Worm (Caenorhabditis elegans) whole organism, L4 larva: ENCODE measurements around the gene ttr-37.

ENCODE experiments used
- F10B5.3 ChIP-seq: sonication (generic microtip); optimal IDR thresholded peaks from 2 replicates; lab custom pipeline; 2016; ENCODE audit warnings: mild to moderate bottlenecking, missing genetic modification characterization, missing compliant biosample characterization
- F26F4.8 ChIP-seq: fragments of 200-800 bp; sonication (Bioruptor generic); conservative IDR thresholded peaks from 2 replicates; pipeline ENCODE4 v1.3.6; 2022; ENCODE audit warnings: missing genetic modification characterization, missing compliant biosample characterization
- F49E8.2 ChIP-seq: sonication (generic microtip); optimal IDR thresholded peaks from 2 replicates; lab custom pipeline; 2016; ENCODE audit warnings: missing compliant biosample characterization, mild to moderate bottlenecking, missing genetic modification characterization, borderline replicate concordance
- T26A8.4 ChIP-seq: fragments of 200-800 bp; sonication (Bioruptor generic); IDR thresholded peaks from 2 replicates; pipeline ENCODE4 v1.3.6; 2022; ENCODE audit warnings: missing genetic modification characterization, missing compliant biosample characterization
- Y105C5A.15 ChIP-seq: fragments of 200-800 bp; sonication (Bioruptor generic); IDR thresholded peaks from 2 replicates; pipeline ENCODE4 v1.3.6; 2022; ENCODE audit warnings: missing genetic modification characterization, missing compliant biosample characterization
- Y48G9A.11 ChIP-seq: fragments of 200-800 bp; sonication (Bioruptor generic); IDR thresholded peaks from 2 replicates; pipeline ENCODE4 v1.3.6; 2022; ENCODE audit warnings: missing genetic modification reagents, missing genetic modification characterization, missing compliant biosample characterization
- Y75B8A.6 ChIP-seq: fragments of 200-800 bp; sonication (Bioruptor generic); IDR thresholded peaks from 2 replicates; pipeline ENCODE4 v1.3.6; 2022; ENCODE audit warnings: missing genetic modification reagents, missing genetic modification characterization, missing compliant biosample characterization
- ZK546.5 ChIP-seq, 2 experiments: sonication (generic microtip); optimal IDR thresholded peaks; 2 replicates each; lab custom pipeline; 2017; ENCODE audit warnings: missing biosample characterization in 2 of 2, missing genetic modification characterization in 2 of 2
- aha-1 ChIP-seq: fragments of 150-350 bp; peaks from one replicate; lab custom pipeline; 2014; ENCODE audit warnings: missing biosample characterization, missing genetic modification characterization
- ama-1 ChIP-seq: fragments of 150-350 bp; optimal IDR thresholded peaks from 2 replicates; lab custom pipeline; 2014; ENCODE audit warnings: inconsistent platforms, mixed read lengths
- daf-16 ChIP-seq, 3 experiments: sonication (generic microtip); optimal IDR thresholded peaks; 2 replicates each; lab custom pipeline; 2016 to 2017; ENCODE audit warnings: missing genetic modification characterization in 3 of 3, missing genetic modification reagents in 3 of 3, mild to moderate bottlenecking in 2 of 3, missing compliant biosample characterization in 2 of 3, missing biosample characterization in 1 of 3, moderate library complexity in 1 of 3
- daf-19 ChIP-seq: fragments of 200-800 bp; sonication (Bioruptor generic); conservative IDR thresholded peaks from 2 replicates; pipeline ENCODE4 v1.3.6; 2022; ENCODE audit warnings: missing genetic modification characterization, missing compliant biosample characterization
- dmd-6 ChIP-seq: fragments of 200-800 bp; sonication (Bioruptor generic); IDR thresholded peaks from 2 replicates; pipeline ENCODE4 v1.3.6; 2022; ENCODE audit warnings: missing genetic modification reagents, missing genetic modification characterization, missing compliant biosample characterization
- dmd-8 ChIP-seq: fragments of 200-800 bp; sonication (Bioruptor generic); IDR thresholded peaks from 2 replicates; pipeline ENCODE4 v1.3.6; 2022; ENCODE audit warnings: missing genetic modification characterization, missing compliant biosample characterization
- dpl-1 ChIP-seq: fragments of 150-350 bp; optimal IDR thresholded peaks from 2 replicates; lab custom pipeline; 2014; ENCODE audit warnings: missing biosample characterization, missing genetic modification reagents, missing genetic modification characterization
- egl-43 ChIP-seq: fragments of 200-800 bp; sonication (Bioruptor generic); IDR thresholded peaks from 2 replicates; pipeline ENCODE4 v1.3.6; 2022; ENCODE audit warnings: missing genetic modification reagents, missing genetic modification characterization, missing compliant biosample characterization
- fkh-10 ChIP-seq: fragments of 150-350 bp; optimal IDR thresholded peaks from 2 replicates; lab custom pipeline; 2014; ENCODE audit warnings: missing biosample characterization, missing genetic modification reagents, missing genetic modification characterization
- hlh-11 ChIP-seq: fragments of 200-800 bp; sonication (Bioruptor generic); optimal IDR thresholded peaks from 2 replicates; lab custom pipeline; 2018; ENCODE audit warnings: mild to moderate bottlenecking, missing genetic modification characterization, missing compliant biosample characterization
- madf-5 ChIP-seq, 2 experiments: fragments of 200-800 bp; sonication (Bioruptor generic); IDR thresholded peaks; 2 replicates each; pipeline ENCODE4 v1.3.6; 2022; ENCODE audit warnings: missing compliant biosample characterization in 2 of 2, missing genetic modification characterization in 2 of 2
- mxl-3 ChIP-seq: fragments of 200-800 bp; sonication (Bioruptor generic); optimal IDR thresholded peaks from 2 replicates; lab custom pipeline; 2018; ENCODE audit warnings: mild to moderate bottlenecking, missing genetic modification characterization, missing compliant biosample characterization
- nhr-102 ChIP-seq: sonication (generic microtip); optimal IDR thresholded peaks from 2 replicates; lab custom pipeline; 2016; ENCODE audit warnings: mild to moderate bottlenecking, missing genetic modification characterization, moderate library complexity, missing compliant biosample characterization
- nhr-25 ChIP-seq: sonication (generic microtip); optimal IDR thresholded peaks from 2 replicates; lab custom pipeline; 2017; ENCODE audit warnings: missing genetic modification characterization, mild to moderate bottlenecking, missing compliant biosample characterization, antibody characterized with exemption, moderate library complexity, borderline replicate concordance; ENCODE audit not compliant: insufficient read depth
- nhr-28 ChIP-seq: fragments of 150-350 bp; optimal IDR thresholded peaks from 2 replicates; lab custom pipeline; 2014; ENCODE audit warnings: missing biosample characterization, missing genetic modification characterization
- nhr-42 ChIP-seq: fragments of 200-800 bp; sonication (Bioruptor generic); IDR thresholded peaks from 2 replicates; pipeline ENCODE4 v1.3.6; 2022; ENCODE audit warnings: missing genetic modification characterization, missing compliant biosample characterization
- nhr-77 ChIP-seq: fragments of 150-350 bp; optimal IDR thresholded peaks from 2 replicates; lab custom pipeline; 2014; ENCODE audit warnings: missing biosample characterization, missing genetic modification characterization
- pha-4 ChIP-seq, 2 experiments: fragments of 150-350 bp in 1 of 2; fragments of 200-800 bp in 1 of 2; sonication (Bioruptor generic) in 1 of 2; IDR thresholded peaks in 1 of 2; optimal IDR thresholded peaks in 1 of 2; 2 replicates each; pipeline versions ENCODE4 v1.3.6 to Lab custom; 2014 to 2022; ENCODE audit warnings: missing genetic modification characterization in 2 of 2, missing genetic modification reagents in 2 of 2, missing biosample characterization in 1 of 2, missing compliant biosample characterization in 1 of 2
- php-3 ChIP-seq: fragments of 200-800 bp; sonication (Bioruptor generic); IDR thresholded peaks from 2 replicates; pipeline ENCODE4 v1.3.6; 2022; ENCODE audit warnings: missing genetic modification reagents, missing genetic modification characterization, missing compliant biosample characterization
- pqm-1 ChIP-seq: sonication (generic microtip); optimal IDR thresholded peaks from 2 replicates; lab custom pipeline; 2017; ENCODE audit warnings: missing biosample characterization, missing genetic modification characterization
- skn-1 ChIP-seq: fragments of 150-350 bp; optimal IDR thresholded peaks from 2 replicates; lab custom pipeline; 2014; ENCODE audit warnings: missing biosample characterization, missing genetic modification characterization
- snpc-1.2 ChIP-seq: fragments of 200-800 bp; sonication (Bioruptor generic); IDR thresholded peaks from 2 replicates; pipeline ENCODE4 v1.3.6; 2022; ENCODE audit warnings: missing genetic modification reagents, missing genetic modification characterization, missing compliant biosample characterization
- unc-62 ChIP-seq, 3 experiments: fragments of 150-350 bp in 1 of 3; sonication (generic microtip); optimal IDR thresholded peaks in 2 of 3; peaks in 1 of 3; 1 replicate in 1 of 3; 2 replicates in 2 of 3; lab custom pipeline; 2014 to 2017; ENCODE audit warnings: missing biosample characterization in 3 of 3, missing genetic modification characterization in 3 of 3, missing genetic modification reagents in 3 of 3, missing genotype in 1 of 3
- vab-7 ChIP-seq: fragments of 200-800 bp; sonication (Bioruptor generic); IDR thresholded peaks from 2 replicates; pipeline ENCODE4 v1.3.6; 2022; ENCODE audit warnings: missing genetic modification reagents, missing genetic modification characterization, missing compliant biosample characterization
- zag-1 ChIP-seq: fragments of 150-350 bp; optimal IDR thresholded peaks from 2 replicates; lab custom pipeline; 2014; ENCODE audit warnings: missing biosample characterization, missing genetic modification characterization
- zfp-2 ChIP-seq: sonication (generic microtip); optimal IDR thresholded peaks from 2 replicates; lab custom pipeline; 2016; ENCODE audit warnings: mild to moderate bottlenecking, missing genetic modification characterization, missing compliant biosample characterization
- zfp-3 ChIP-seq: fragments of 200-800 bp; sonication (Bioruptor generic); conservative IDR thresholded peaks from 2 replicates; pipeline ENCODE4 v1.3.6; 2022; ENCODE audit warnings: missing genetic modification reagents, missing genetic modification characterization, missing compliant biosample characterization
- ztf-11 ChIP-seq: fragments of 150-350 bp; optimal IDR thresholded peaks from 2 replicates; lab custom pipeline; 2014; ENCODE audit warnings: missing biosample characterization, missing genetic modification characterization

Gene ttr-37

ce11 chrX:1319708-1320107 is 17.3 kb downstream of the ttr-37 start (continued):
- TF ChIP-seq F26F4.8 (GFP tag; lab: Robert Waterston, UW) (no peak), Y48G9A.11 (no peak), unc-62 (GFP tag; optimal IDR thresholded peaks at IDR 0.05 in 1 of 2; lab: Kevin White, UChicago) (no peak), unc-62 (tag; optimal IDR thresholded peaks at IDR 0.05; lab: Kevin White, UChicago) (no peak), Y105C5A.15 (GFP tag; lab: Robert Waterston, UW) (no peak), ama-1 (lab: Kevin White, UChicago) (no peak), F10B5.3 (tag; lab: Kevin White, UChicago) (no peak), fkh-10 (GFP tag; lab: Kevin White, UChicago) (no peak), Y75B8A.6 (GFP tag; lab: Robert Waterston, UW) (no peak), skn-1 (tag; lab: Kevin White, UChicago) (no peak), madf-5 (GFP tag; IDR thresholded peaks at IDR 0.05; lab: Robert Waterston, UW) (no peak), zfp-3 (GFP tag; lab: Robert Waterston, UW) (no peak), php-3 (GFP tag; lab: Robert Waterston, UW) (peak; percentile 80), vab-7 (GFP tag; lab: Robert Waterston, UW) (0 out of 2 replicates have a peak, but pooled peaks have one; percentile 35), nhr-102 (tag; lab: Kevin White, UChicago) (peak; percentile 33), F49E8.2 (tag; lab: Kevin White, UChicago) (no peak), dmd-6 (GFP tag; lab: Robert Waterston, UW) (peak; percentile 72), mxl-3 (GFP tag; lab: Kevin White, UChicago) (peak; percentile 79), zag-1 (tag; lab: Kevin White, UChicago) (no peak), zfp-2 (tag; lab: Kevin White, UChicago) (no peak), egl-43 (GFP tag; lab: Robert Waterston, UW) (peak; percentile 72), dmd-8 (0 out of 2 replicates have a peak, but pooled peaks have one; percentile 9), nhr-42 (GFP tag; lab: Robert Waterston, UW) (no peak), pha-4 (GFP tag; IDR thresholded peaks at IDR 0.05; lab: Robert Waterston, UW) (peak; percentile 62), pha-4 (tag; optimal IDR thresholded peaks at IDR 0.05; lab: Kevin White, UChicago) (no peak), nhr-25 (tag; lab: Kevin White, UChicago) (no peak), ZK546.5 (tag; optimal IDR thresholded peaks at IDR 0.05; lab: Kevin White, UChicago) (no peak), ztf-11 (no peak), daf-19 (GFP tag; lab: Robert Waterston, UW) (no peak), snpc-1.2 (no peak), dpl-1 (GFP tag; lab: Kevin White, UChicago) (no peak)

ce11 chrX:1311577-1311976 is 25.4 kb downstream of the ttr-37 start:
- TF ChIP-seq F49E8.2 (tag; lab: Kevin White, UChicago) (no peak), F10B5.3 (tag; lab: Kevin White, UChicago) (no peak), pqm-1 (peak; percentile 1), daf-16 (GFP tag; optimal IDR thresholded peaks at IDR 0.05; lab: Kevin White, UChicago) (no peak), daf-16 (tag; optimal IDR thresholded peaks at IDR 0.05; lab: Kevin White, UChicago) (peak; percentile 54), nhr-77 (tag; lab: Kevin White, UChicago) (no peak), aha-1 (peak; percentile 86), nhr-28 (peak; percentile 42)

- TF ChIP-seq hlh-11 (tag; lab: Kevin White, UChicago) (peak; percentile 12), unc-62 (GFP tag; optimal IDR thresholded peaks at IDR 0.05 in 1 of 2; lab: Kevin White, UChicago) (no peak), unc-62 (tag; optimal IDR thresholded peaks at IDR 0.05; lab: Kevin White, UChicago) (no peak), dmd-8 (no peak), T26A8.4 (GFP tag; lab: Robert Waterston, UW) (no peak)
These were observed 25.9 kb downstream of the ttr-37 start, which contains the start of gene H42K12.3 for ce11 chrX:1311084-1311483. TSS of gene H42K12.3 (plus strand) at chrX:1311391.
